Worm (Caenorhabditis elegans): ENCODE measurements around the gene C50B6.3.

ce11 chrV:13304663-13305188 is 8.6 kb upstream of the C50B6.3 start, which contains the start of gene C26E1.2:
- TF ChIP-seq nhr-237 (tag; optimal IDR thresholded peaks at IDR 0.05) (no peak), daf-12 (tag; optimal IDR thresholded peaks at IDR 0.05) (no peak), R02D3.7 (tag; optimal IDR thresholded peaks at IDR 0.05) (no peak), ztf-4 (tag; optimal IDR thresholded peaks at IDR 0.05) (no peak), elt-3 (tag; optimal IDR thresholded peaks at IDR 0.05) (no peak), nhr-11 (tag; optimal IDR thresholded peaks at IDR 0.05) (no peak), aly-2 (tag; optimal IDR thresholded peaks at IDR 0.05) (no peak), egl-5 (tag; optimal IDR thresholded peaks at IDR 0.05) (no peak), nhr-77 (tag; optimal IDR thresholded peaks at IDR 0.05) (no peak), nhr-25 (tag; optimal IDR thresholded peaks at IDR 0.05) (no peak), nhr-76 (tag; optimal IDR thresholded peaks at IDR 0.05) (no peak), lin-15B (tag; optimal IDR thresholded peaks at IDR 0.05) (no peak), elt-2 (tag; optimal IDR thresholded peaks at IDR 0.05) (peak; percentile 83)
